Worm (Caenorhabditis elegans) whole organism, late embryonic: ENCODE data around the gene oac-40.

ENCODE experiments used
- pha-4 ChIP-seq: fragments of 150-350 bp; optimal IDR thresholded peaks from 2 replicates; lab custom pipeline; 2018; ENCODE audit warnings: missing biosample characterization, missing genetic modification reagents, missing genetic modification characterization
- pros-1 ChIP-seq: fragments of 150-350 bp; optimal IDR thresholded peaks from 2 replicates; lab custom pipeline; 2014; ENCODE audit warnings: missing biosample characterization, missing genetic modification reagents, missing genetic modification characterization

ce11 chrV:9056253-9056652 is 39.7 kb downstream of the oac-40 start, which contains the start of gene C25E10.10:
- no peak for TF ChIP-seq pha-4 (tag; lab: Kevin White, UChicago)
- TF ChIP-seq pros-1 (tag; lab: Kevin White, UChicago), result no peak
